Fruit fly (Drosophila melanogaster) whole organism, embryonic: ENCODE results near the gene Uggt.
A peak's percentile ranks its signal among the peaks of the same experiment; 100 is the strongest.

ENCODE experiments used
- CG11560 ChIP-seq: fragments of 200-800 bp; sonication (Bioruptor generic); IDR thresholded peaks from 3 replicates; pipeline ENCODE4 v1.3.6; 2022; ENCODE audit warnings: missing biosample characterization, missing genetic modification characterization
- CG14710 ChIP-seq: fragments of 200-800 bp; sonication (Bioruptor generic); optimal IDR thresholded peaks from 3 replicates; lab custom pipeline; 2019; ENCODE audit warnings: missing biosample characterization, mild to moderate bottlenecking, missing genetic modification characterization, moderate library complexity
- CG16779 ChIP-seq: fragments of 200-800 bp; sonication (Bioruptor generic); IDR thresholded peaks from 2 replicates; pipeline ENCODE4 v1.3.6; 2022; ENCODE audit warnings: missing biosample characterization, missing genetic modification characterization
- CG32767 ChIP-seq: fragments of 200-800 bp; sonication (Bioruptor generic); IDR thresholded peaks from 2 replicates; pipeline ENCODE4 v1.3.6; 2022; ENCODE audit warnings: missing biosample characterization, missing genetic modification characterization
- amos ChIP-seq: fragments of 200-800 bp; sonication (Bioruptor generic); IDR thresholded peaks from 2 replicates; pipeline ENCODE4 v1.3.6; 2022; ENCODE audit warnings: missing biosample characterization, missing genetic modification characterization; ENCODE audit not compliant: partially characterized antibody
- ftz-f1 ChIP-seq: fragments of 200-800 bp; sonication (Bioruptor generic); optimal IDR thresholded peaks from 2 replicates; lab custom pipeline; 2016; ENCODE audit warnings: missing biosample characterization, missing genetic modification characterization
- hb ChIP-seq: fragments of 200-800 bp; sonication (Bioruptor generic); IDR thresholded peaks from 3 replicates; pipeline ENCODE4 v1.3.6; 2022; ENCODE audit warnings: missing biosample characterization, missing genetic modification characterization; ENCODE audit not compliant: partially characterized antibody
- seq ChIP-seq: fragments of 200-800 bp; sonication (Bioruptor generic); IDR thresholded peaks from 2 replicates; pipeline ENCODE4 v1.3.6; 2022; ENCODE audit warnings: missing biosample characterization, missing genetic modification characterization
- tio ChIP-seq: fragments of 200-800 bp; sonication (Bioruptor generic); optimal IDR thresholded peaks from 2 replicates; lab custom pipeline; 2017; ENCODE audit warnings: missing biosample characterization, missing genetic modification characterization, inconsistent platforms
- unpg ChIP-seq: fragments of 200-800 bp; sonication (Bioruptor generic); optimal IDR thresholded peaks from 3 replicates; lab custom pipeline; 2018; ENCODE audit warnings: missing biosample characterization, mild to moderate bottlenecking, missing genetic modification characterization, moderate library complexity

- TF ChIP-seq CG16779 (no peak), unpg (GFP tag; lab: Kevin White, UChicago) (no peak), hb (GFP tag; lab: Robert Waterston, UW) (no peak), tio (no peak), CG14710 (peak; percentile 73), amos (GFP tag; lab: Robert Waterston, UW) (no peak), CG11560 (tag; lab: Robert Waterston, UW) (no peak), ftz-f1 (GFP tag; lab: Kevin White, UChicago) (no peak), seq (GFP tag; lab: Robert Waterston, UW) (0 out of 2 replicates have a peak, but pooled peaks have one; percentile 13), CG32767 (GFP tag; lab: Robert Waterston, UW) (no peak)
Observed at dm6 chr3L:18872440-18872839, at the start of gene Uggt, which contains the start of gene Rad9.
